Worm (Caenorhabditis elegans) whole organism, L4 larva: ENCODE measurements around the gene far-6.

Experiments used
- F44E2.7 ChIP-seq: fragments of 200-800 bp; sonication (Bioruptor generic); IDR thresholded peaks from 2 replicates; pipeline ENCODE4 v2.1.2; 2022; ENCODE audit warnings: missing genetic modification characterization, missing compliant biosample characterization
- F49E8.2 ChIP-seq: sonication (generic microtip); optimal IDR thresholded peaks from 2 replicates; lab custom pipeline; 2016; ENCODE audit warnings: missing compliant biosample characterization, mild to moderate bottlenecking, missing genetic modification characterization, borderline replicate concordance
- T26A8.4 ChIP-seq: fragments of 200-800 bp; sonication (Bioruptor generic); IDR thresholded peaks from 2 replicates; pipeline ENCODE4 v1.3.6; 2022; ENCODE audit warnings: missing genetic modification characterization, missing compliant biosample characterization
- Y105C5A.15 ChIP-seq: fragments of 200-800 bp; sonication (Bioruptor generic); IDR thresholded peaks from 2 replicates; pipeline ENCODE4 v1.3.6; 2022; ENCODE audit warnings: missing genetic modification characterization, missing compliant biosample characterization
- Y75B8A.6 ChIP-seq: fragments of 200-800 bp; sonication (Bioruptor generic); IDR thresholded peaks from 2 replicates; pipeline ENCODE4 v1.3.6; 2022; ENCODE audit warnings: missing genetic modification reagents, missing genetic modification characterization, missing compliant biosample characterization
- ZK546.5 ChIP-seq, 2 experiments: sonication (generic microtip); optimal IDR thresholded peaks; 2 replicates each; lab custom pipeline; 2017; ENCODE audit warnings: missing biosample characterization in 2 of 2, missing genetic modification characterization in 2 of 2
- aha-1 ChIP-seq: fragments of 150-350 bp; peaks from one replicate; lab custom pipeline; 2014; ENCODE audit warnings: missing biosample characterization, missing genetic modification characterization
- ceh-20 ChIP-seq: fragments of 200-800 bp; sonication (Bioruptor generic); IDR thresholded peaks from 2 replicates; pipeline ENCODE4 v1.3.6; 2022; ENCODE audit warnings: missing genetic modification reagents, missing genetic modification characterization, missing compliant biosample characterization
- ceh-32 ChIP-seq: sonication (generic microtip); optimal IDR thresholded peaks from 2 replicates; lab custom pipeline; 2016; ENCODE audit warnings: mild to moderate bottlenecking, missing genetic modification characterization, missing compliant biosample characterization; ENCODE audit not compliant: poor library complexity
- ceh-44 ChIP-seq: fragments of 200-800 bp; sonication (Bioruptor generic); IDR thresholded peaks from 2 replicates; pipeline ENCODE4 v1.3.6; 2022; ENCODE audit warnings: missing genetic modification reagents, missing genetic modification characterization, missing compliant biosample characterization
- ces-1 ChIP-seq: fragments of 150-350 bp; sonication (generic microtip); optimal IDR thresholded peaks from 4 replicates; lab custom pipeline; 2014; ENCODE audit warnings: missing biosample characterization, missing genetic modification reagents, missing genetic modification characterization
- cey-2 ChIP-seq: sonication (generic microtip); optimal IDR thresholded peaks from 3 replicates; lab custom pipeline; 2017; ENCODE audit warnings: missing genetic modification characterization, mild to moderate bottlenecking, missing compliant biosample characterization, antibody characterized with exemption, borderline replicate concordance; ENCODE audit not compliant: insufficient read depth
- daf-12 ChIP-seq: fragments of 150-350 bp; optimal IDR thresholded peaks from 2 replicates; lab custom pipeline; 2014; ENCODE audit warnings: missing biosample characterization, missing genetic modification reagents, missing genetic modification characterization
- daf-16 ChIP-seq, 3 experiments: sonication (generic microtip); optimal IDR thresholded peaks; 2 replicates each; lab custom pipeline; 2016 to 2017; ENCODE audit warnings: missing genetic modification characterization in 3 of 3, missing genetic modification reagents in 3 of 3, mild to moderate bottlenecking in 2 of 3, missing compliant biosample characterization in 2 of 3, missing biosample characterization in 1 of 3, moderate library complexity in 1 of 3
- daf-8 ChIP-seq: fragments of 200-800 bp; sonication (Bioruptor generic); IDR thresholded peaks from 2 replicates; pipeline ENCODE4 v1.3.6; 2022; ENCODE audit warnings: missing genetic modification characterization, missing compliant biosample characterization
- dpl-1 ChIP-seq: fragments of 150-350 bp; optimal IDR thresholded peaks from 2 replicates; lab custom pipeline; 2014; ENCODE audit warnings: missing biosample characterization, missing genetic modification reagents, missing genetic modification characterization
- egl-27 ChIP-seq: sonication (generic microtip); optimal IDR thresholded peaks from 3 replicates; lab custom pipeline; 2017; ENCODE audit warnings: missing biosample characterization, missing genetic modification reagents, missing genetic modification characterization
- fos-1 ChIP-seq: fragments of 150-350 bp; optimal IDR thresholded peaks from 2 replicates; lab custom pipeline; 2014; ENCODE audit warnings: missing biosample characterization, missing genetic modification characterization
- gei-8 ChIP-seq: fragments of 200-800 bp; sonication (Bioruptor generic); optimal IDR thresholded peaks from 2 replicates; lab custom pipeline; 2018; ENCODE audit warnings: mild to moderate bottlenecking, missing genetic modification characterization, missing compliant biosample characterization
- hif-1 ChIP-seq, 2 experiments: sonication (generic microtip); optimal IDR thresholded peaks; 2 replicates each; lab custom pipeline; 2016 to 2017; ENCODE audit warnings: missing compliant biosample characterization in 2 of 2, missing genetic modification characterization in 2 of 2, missing genetic modification reagents in 2 of 2, missing genotype in 2 of 2, mild to moderate bottlenecking in 1 of 2
- hmg-1.1 ChIP-seq: fragments of 200-800 bp; sonication (Bioruptor generic); IDR thresholded peaks from 2 replicates; pipeline ENCODE4 v1.3.6; 2022; ENCODE audit warnings: missing genetic modification reagents, missing genetic modification characterization, missing compliant biosample characterization
- jun-1 ChIP-seq: fragments of 150-350 bp; optimal IDR thresholded peaks from 2 replicates; lab custom pipeline; 2014; ENCODE audit warnings: missing biosample characterization, missing genetic modification reagents, missing genetic modification characterization
- lin-13 ChIP-seq: fragments of 150-350 bp; optimal IDR thresholded peaks from 2 replicates; lab custom pipeline; 2014; ENCODE audit warnings: missing biosample characterization, missing genetic modification reagents, missing genetic modification characterization
- lin-15B ChIP-seq: fragments of 150-350 bp; sonication (generic microtip); optimal IDR thresholded peaks from 3 replicates; lab custom pipeline; 2014; ENCODE audit warnings: missing biosample characterization, missing genetic modification characterization
- lin-29 ChIP-seq: fragments of 200-800 bp; sonication (Bioruptor generic); IDR thresholded peaks from 2 replicates; pipeline ENCODE4 v1.3.6; 2022; ENCODE audit warnings: missing genetic modification reagents, missing genetic modification characterization, missing compliant biosample characterization
- lin-38 ChIP-seq: fragments of 200-800 bp; sonication (Bioruptor generic); IDR thresholded peaks from 2 replicates; pipeline ENCODE4 v1.3.6; 2022; ENCODE audit warnings: missing genetic modification reagents, missing genetic modification characterization, missing compliant biosample characterization
- lin-39 ChIP-seq: fragments of 150-350 bp; optimal IDR thresholded peaks from 2 replicates; lab custom pipeline; 2014; ENCODE audit warnings: missing biosample characterization, missing genetic modification reagents, missing genetic modification characterization
- lir-3 ChIP-seq: sonication (generic microtip); optimal IDR thresholded peaks from 2 replicates; lab custom pipeline; 2016; ENCODE audit warnings: mild to moderate bottlenecking, missing genetic modification characterization, missing compliant biosample characterization
- lsy-2 ChIP-seq, 2 experiments: fragments of 150-350 bp in 1 of 2; sonication (generic microtip) in 1 of 2; optimal IDR thresholded peaks; 2 replicates each; lab custom pipeline; 2014 to 2017; ENCODE audit warnings: missing biosample characterization in 2 of 2, missing genetic modification characterization in 2 of 2
- mdl-1 ChIP-seq, 2 experiments: fragments of 150-350 bp in 1 of 2; sonication (generic microtip) in 1 of 2; optimal IDR thresholded peaks; 2 replicates each; lab custom pipeline; 2014 to 2017; ENCODE audit warnings: missing biosample characterization in 2 of 2, missing genetic modification characterization in 2 of 2
- mxl-2 ChIP-seq: fragments of 200-800 bp; sonication (Bioruptor generic); conservative IDR thresholded peaks from 2 replicates; pipeline ENCODE4 v1.3.6; 2022; ENCODE audit warnings: missing genetic modification reagents, missing genetic modification characterization, missing compliant biosample characterization
- nhr-102 ChIP-seq: sonication (generic microtip); optimal IDR thresholded peaks from 2 replicates; lab custom pipeline; 2016; ENCODE audit warnings: mild to moderate bottlenecking, missing genetic modification characterization, moderate library complexity, missing compliant biosample characterization
- nhr-111 ChIP-seq: fragments of 200-800 bp; sonication (Bioruptor generic); optimal IDR thresholded peaks from 2 replicates; lab custom pipeline; 2018; ENCODE audit warnings: mild to moderate bottlenecking, missing genetic modification characterization, missing compliant biosample characterization
- nhr-48 ChIP-seq: sonication (generic microtip); optimal IDR thresholded peaks from 2 replicates; lab custom pipeline; 2016; ENCODE audit warnings: mild to moderate bottlenecking, missing genetic modification characterization, missing compliant biosample characterization
- nhr-6 ChIP-seq: fragments of 150-350 bp; optimal IDR thresholded peaks from 2 replicates; lab custom pipeline; 2014; ENCODE audit warnings: missing biosample characterization, missing genetic modification characterization
- nhr-77 ChIP-seq: fragments of 150-350 bp; optimal IDR thresholded peaks from 2 replicates; lab custom pipeline; 2014; ENCODE audit warnings: missing biosample characterization, missing genetic modification characterization
- spr-3 ChIP-seq: fragments of 200-800 bp; sonication (Bioruptor generic); optimal IDR thresholded peaks from 2 replicates; lab custom pipeline; 2018; ENCODE audit warnings: mild to moderate bottlenecking, missing genetic modification characterization, missing compliant biosample characterization
- tag-97 ChIP-seq: fragments of 200-800 bp; sonication (Bioruptor generic); IDR thresholded peaks from 2 replicates; pipeline ENCODE4 v1.3.6; 2022; ENCODE audit warnings: missing genetic modification characterization, missing compliant biosample characterization
- unc-62 ChIP-seq, 3 experiments: fragments of 150-350 bp in 1 of 3; sonication (generic microtip); optimal IDR thresholded peaks in 2 of 3; peaks in 1 of 3; 1 replicate in 1 of 3; 2 replicates in 2 of 3; lab custom pipeline; 2014 to 2017; ENCODE audit warnings: missing biosample characterization in 3 of 3, missing genetic modification characterization in 3 of 3, missing genetic modification reagents in 3 of 3, missing genotype in 1 of 3
- vab-7 ChIP-seq: fragments of 200-800 bp; sonication (Bioruptor generic); IDR thresholded peaks from 2 replicates; pipeline ENCODE4 v1.3.6; 2022; ENCODE audit warnings: missing genetic modification reagents, missing genetic modification characterization, missing compliant biosample characterization
- zag-1 ChIP-seq: fragments of 150-350 bp; optimal IDR thresholded peaks from 2 replicates; lab custom pipeline; 2014; ENCODE audit warnings: missing biosample characterization, missing genetic modification characterization
- zfp-3 ChIP-seq: fragments of 200-800 bp; sonication (Bioruptor generic); conservative IDR thresholded peaks from 2 replicates; pipeline ENCODE4 v1.3.6; 2022; ENCODE audit warnings: missing genetic modification reagents, missing genetic modification characterization, missing compliant biosample characterization
- zip-11 ChIP-seq: fragments of 200-800 bp; sonication (Bioruptor generic); IDR thresholded peaks from 2 replicates; pipeline ENCODE4 v1.3.6; 2022; ENCODE audit warnings: missing genetic modification characterization, missing compliant biosample characterization
- zip-2 ChIP-seq: fragments of 150-350 bp; optimal IDR thresholded peaks from 2 replicates; lab custom pipeline; 2014; ENCODE audit warnings: missing biosample characterization, missing genetic modification characterization
- ztf-7 ChIP-seq: fragments of 150-350 bp; optimal IDR thresholded peaks from 2 replicates; lab custom pipeline; 2014; ENCODE audit warnings: missing biosample characterization, missing genetic modification characterization

The far-6 gene

DNA sequence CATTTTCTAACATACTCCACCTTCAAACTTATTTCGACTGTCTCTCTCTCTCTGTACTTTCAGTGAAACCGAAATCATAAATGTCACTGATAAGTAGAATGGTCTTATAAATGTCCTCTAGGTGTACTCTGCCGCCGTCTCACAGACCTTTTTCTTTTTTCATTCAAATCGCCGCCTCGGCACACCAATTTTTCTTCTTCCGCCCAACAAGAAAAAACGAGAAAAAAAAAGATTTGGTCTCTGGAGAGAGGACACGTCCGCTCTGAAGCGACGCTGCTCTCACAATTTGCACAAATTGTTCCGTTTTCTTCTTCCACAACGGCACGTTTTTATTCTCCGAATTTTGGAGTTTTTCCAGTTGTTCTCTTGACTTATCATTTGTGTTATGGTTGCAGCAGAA, 15.0 kb upstream of the far-6 start (continued):
- TF ChIP-seq ceh-32 (no peak), zag-1 (tag; lab: Kevin White, UChicago) (no peak), aha-1 (tag; lab: Kevin White, UChicago) (no peak), lin-29 (GFP tag; lab: Robert Waterston, UW) (no peak), hif-1 (tag; optimal IDR thresholded peaks at IDR 0.05; lab: Kevin White, UChicago) (peak in 1 of 2 experiments; percentile 72), ZK546.5 (tag; optimal IDR thresholded peaks at IDR 0.05; lab: Kevin White, UChicago) (no peak), vab-7 (GFP tag; lab: Robert Waterston, UW) (no peak), nhr-6 (tag; lab: Kevin White, UChicago) (no peak), ces-1 (GFP tag; lab: Kevin White, UChicago) (no peak), ceh-44 (GFP tag; lab: Robert Waterston, UW) (no peak), lin-13 (peak; percentile 4), F44E2.7 (no peak), lir-3 (tag; lab: Kevin White, UChicago) (no peak), lin-15B (tag; lab: Kevin White, UChicago) (no peak), nhr-48 (tag; lab: Kevin White, UChicago) (no peak), zip-11 (GFP tag; lab: Robert Waterston, UW) (no peak), lsy-2 (tag; optimal IDR thresholded peaks at IDR 0.05; lab: Kevin White, UChicago) (peak in 1 of 2 experiments; percentile 5), daf-8 (GFP tag; lab: Robert Waterston, UW) (no peak), dpl-1 (no peak), nhr-111 (no peak), cey-2 (tag; lab: Kevin White, UChicago) (no peak), ztf-7 (tag; lab: Kevin White, UChicago) (no peak), unc-62 (GFP tag; optimal IDR thresholded peaks at IDR 0.05 in 1 of 2; lab: Kevin White, UChicago) (peak in 1 of 2 experiments; percentile 82), unc-62 (tag; optimal IDR thresholded peaks at IDR 0.05; lab: Kevin White, UChicago) (no peak), daf-16 (GFP tag; optimal IDR thresholded peaks at IDR 0.05; lab: Kevin White, UChicago) (no peak), daf-16 (tag; optimal IDR thresholded peaks at IDR 0.05; lab: Kevin White, UChicago) (peak; percentile 5), Y75B8A.6 (GFP tag; lab: Robert Waterston, UW) (no peak), fos-1 (tag; lab: Kevin White, UChicago) (no peak), mxl-2 (GFP tag; lab: Robert Waterston, UW) (no peak), lin-38 (GFP tag; lab: Robert Waterston, UW) (0 out of 2 replicates have a peak, but pooled peaks have one; percentile 8), mdl-1 (tag; optimal IDR thresholded peaks at IDR 0.05; lab: Kevin White, UChicago) (no peak), egl-27 (tag; lab: Kevin White, UChicago) (no peak), zfp-3 (GFP tag; lab: Robert Waterston, UW) (no peak), jun-1 (no peak), gei-8 (no peak), nhr-77 (no peak), F49E8.2 (tag; lab: Kevin White, UChicago) (no peak), Y105C5A.15 (GFP tag; lab: Robert Waterston, UW) (no peak), nhr-102 (no peak), T26A8.4 (GFP tag; lab: Robert Waterston, UW) (no peak), zip-2 (tag; lab: Kevin White, UChicago) (no peak), lin-39 (tag; lab: Kevin White, UChicago) (no peak), tag-97 (no peak), ceh-20 (GFP tag; lab: Robert Waterston, UW) (no peak), spr-3 (GFP tag; lab: Kevin White, UChicago) (no peak), daf-12 (tag; lab: Kevin White, UChicago) (no peak), hmg-1.1 (GFP tag; lab: Robert Waterston, UW) (peak; percentile 38; the same call in 1 of the 2 replicates)
